Worm (Caenorhabditis elegans) whole organism, mixed stage, embryonic: Measurements from ENCODE around the gene glct-6.

Source experiments
- ceh-39 ChIP-seq: fragments of 150-350 bp; optimal IDR thresholded peaks from 2 replicates; lab custom pipeline; 2014; ENCODE audit warnings: missing biosample characterization, missing genetic modification characterization
- ceh-43 ChIP-seq: fragments of 200-800 bp; sonication (Bioruptor generic); optimal IDR thresholded peaks from 2 replicates; lab custom pipeline; 2018; ENCODE audit warnings: mild to moderate bottlenecking, missing genetic modification characterization, moderate library complexity, missing compliant biosample characterization
- ces-1 ChIP-seq: fragments of 150-350 bp; optimal IDR thresholded peaks from 2 replicates; lab custom pipeline; 2014; ENCODE audit warnings: missing biosample characterization, missing genetic modification reagents, missing genetic modification characterization
- cnd-1 ChIP-seq: fragments of 200-800 bp; sonication (Bioruptor generic); optimal IDR thresholded peaks from 2 replicates; lab custom pipeline; 2018; ENCODE audit warnings: mild to moderate bottlenecking, missing genetic modification characterization, missing compliant biosample characterization
- drap-1 ChIP-seq: fragments of 200-800 bp; sonication (Bioruptor generic); optimal IDR thresholded peaks from 3 replicates; lab custom pipeline; 2018; ENCODE audit warnings: mild to moderate bottlenecking, missing genetic modification characterization, missing compliant biosample characterization
- elt-1 ChIP-seq: sonication (generic microtip); optimal IDR thresholded peaks from 2 replicates; lab custom pipeline; 2017; ENCODE audit warnings: missing genetic modification characterization, mild to moderate bottlenecking, missing compliant biosample characterization, antibody characterized with exemption, moderate library complexity, borderline replicate concordance; ENCODE audit not compliant: insufficient read depth
- elt-3 ChIP-seq: fragments of 150-350 bp; optimal IDR thresholded peaks from 2 replicates; lab custom pipeline; 2014; ENCODE audit warnings: missing biosample characterization, missing genetic modification characterization
- flh-1 ChIP-seq: fragments of 200-800 bp; sonication (Bioruptor generic); optimal IDR thresholded peaks from 2 replicates; lab custom pipeline; 2018; ENCODE audit warnings: mild to moderate bottlenecking, missing genetic modification characterization, moderate library complexity, missing compliant biosample characterization
- ham-2 ChIP-seq: fragments of 200-800 bp; sonication (Bioruptor generic); optimal IDR thresholded peaks from 2 replicates; lab custom pipeline; 2018; ENCODE audit warnings: mild to moderate bottlenecking, missing genetic modification characterization, missing compliant biosample characterization
- lin-32 ChIP-seq: fragments of 200-800 bp; sonication (Bioruptor generic); optimal IDR thresholded peaks from 2 replicates; lab custom pipeline; 2018; ENCODE audit warnings: mild to moderate bottlenecking, missing genetic modification characterization, missing compliant biosample characterization
- lsy-2 ChIP-seq: fragments of 150-350 bp; optimal IDR thresholded peaks from 2 replicates; lab custom pipeline; 2014; ENCODE audit warnings: missing biosample characterization, missing genetic modification characterization
- mab-5 ChIP-seq: fragments of 150-350 bp; optimal IDR thresholded peaks from 2 replicates; lab custom pipeline; 2014; ENCODE audit warnings: missing biosample characterization, missing genetic modification characterization
- mls-2 ChIP-seq: sonication (generic microtip); optimal IDR thresholded peaks from 2 replicates; lab custom pipeline; 2016; ENCODE audit warnings: mild to moderate bottlenecking, missing genetic modification characterization, moderate library complexity, missing compliant biosample characterization
- nhr-12 ChIP-seq: fragments of 150-350 bp; optimal IDR thresholded peaks from 2 replicates; lab custom pipeline; 2014; ENCODE audit warnings: missing biosample characterization, missing genetic modification characterization
- nhr-2 ChIP-seq: fragments of 150-350 bp; optimal IDR thresholded peaks from 2 replicates; lab custom pipeline; 2014; ENCODE audit warnings: missing biosample characterization, missing genetic modification characterization
- nhr-76 ChIP-seq: sonication (generic microtip); optimal IDR thresholded peaks from 2 replicates; lab custom pipeline; 2017; ENCODE audit warnings: missing biosample characterization, missing genetic modification characterization
- pha-4 ChIP-seq: fragments of 150-350 bp; optimal IDR thresholded peaks from 2 replicates; lab custom pipeline; 2018; ENCODE audit warnings: missing biosample characterization, missing genetic modification reagents, missing genetic modification characterization
- sem-2 ChIP-seq: fragments of 200-800 bp; sonication (Bioruptor generic); optimal IDR thresholded peaks from 2 replicates; lab custom pipeline; 2018; ENCODE audit warnings: mild to moderate bottlenecking, missing genetic modification characterization, missing compliant biosample characterization
- tbx-8 ChIP-seq: fragments of 200-800 bp; sonication (Bioruptor generic); optimal IDR thresholded peaks from 2 replicates; lab custom pipeline; 2018; ENCODE audit warnings: mild to moderate bottlenecking, missing genetic modification characterization, moderate library complexity, missing compliant biosample characterization
- unc-120 ChIP-seq: sonication (generic microtip); optimal IDR thresholded peaks from 2 replicates; lab custom pipeline; 2017; ENCODE audit warnings: missing genetic modification characterization, missing compliant biosample characterization; ENCODE audit not compliant: poor library complexity, severe bottlenecking
- unc-39 ChIP-seq: fragments of 150-350 bp; optimal IDR thresholded peaks from 2 replicates; lab custom pipeline; 2014; ENCODE audit warnings: missing biosample characterization, missing genetic modification characterization
- unc-62 ChIP-seq: fragments of 150-350 bp; optimal IDR thresholded peaks from 2 replicates; lab custom pipeline; 2014; ENCODE audit warnings: missing biosample characterization, missing genetic modification reagents, missing genetic modification characterization
- ztf-11 ChIP-seq: fragments of 150-350 bp; optimal IDR thresholded peaks from 2 replicates; lab custom pipeline; 2014; ENCODE audit warnings: missing biosample characterization, missing genetic modification characterization

The glct-6 gene

ce11 chrIV:3838687-3839086, 54.7 kb downstream of the glct-6 start:
- TF ChIP-seq nhr-76: no peak
- peak; percentile 50 for TF ChIP-seq nhr-2

- TF ChIP-seq unc-62 (GFP tag; lab: Kevin White, UChicago) (no peak), ceh-39 (no peak), unc-39 (tag; lab: Kevin White, UChicago) (no peak), sem-2 (GFP tag; lab: Kevin White, UChicago) (no peak), unc-120 (tag; lab: Kevin White, UChicago) (no peak), nhr-12 (tag; lab: Kevin White, UChicago) (no peak), mab-5 (no peak), tbx-8 (GFP tag; lab: Kevin White, UChicago) (no peak), drap-1 (no peak), lsy-2 (tag; lab: Kevin White, UChicago) (no peak), lin-32 (GFP tag; lab: Kevin White, UChicago) (no peak), pha-4 (tag; lab: Kevin White, UChicago) (no peak), ham-2 (GFP tag; lab: Kevin White, UChicago) (no peak)
Observed at ce11 chrIV:3839420-3839819, 55.4 kb downstream of the glct-6 start, which contains the start of gene F28F9.2. Gene F28F9.2, plus strand, starts transcription at chrIV:3839720.

DNA sequence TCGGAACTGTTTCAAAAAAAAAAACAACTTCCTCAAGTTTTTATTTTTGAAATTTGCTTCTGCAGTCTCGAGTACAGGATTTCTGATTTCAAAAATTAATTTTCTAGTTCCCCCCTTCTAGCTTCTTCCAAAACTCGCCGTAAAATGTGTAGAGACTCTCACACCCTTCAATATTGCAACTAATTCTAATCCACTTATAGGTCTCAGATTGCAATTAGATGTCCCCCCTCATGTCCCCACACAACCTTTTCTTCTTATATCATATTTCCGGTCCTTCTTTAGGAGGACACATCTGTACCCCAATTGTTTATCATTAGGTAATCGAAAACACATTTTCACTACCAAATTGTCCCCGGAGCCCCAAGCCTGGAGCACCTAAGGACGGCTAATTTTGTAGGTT, 56.5 kb downstream of the glct-6 start:
- no peak for TF ChIP-seq nhr-12 (tag; lab: Kevin White, UChicago)
- no peak for TF ChIP-seq flh-1
- TF ChIP-seq ceh-43 (GFP tag; lab: Kevin White, UChicago): no peak
- no peak for TF ChIP-seq ztf-11
- peak; percentile 22 for TF ChIP-seq nhr-2
- peak; percentile 90 for TF ChIP-seq ces-1 (GFP tag; lab: Kevin White, UChicago)
- TF ChIP-seq, all 35 proteins: peak for 2

- TF ChIP-seq mls-2 (tag; lab: Kevin White, UChicago): no peak
- TF ChIP-seq elt-3: no peak
- TF ChIP-seq elt-1 (tag; lab: Kevin White, UChicago): no peak
- peak; percentile 54 for TF ChIP-seq nhr-2
- peak; percentile 59 for TF ChIP-seq ces-1 (GFP tag; lab: Kevin White, UChicago)
Observed at ce11 chrIV:3841607-3842006, 57.6 kb downstream of the glct-6 start.

DNA sequence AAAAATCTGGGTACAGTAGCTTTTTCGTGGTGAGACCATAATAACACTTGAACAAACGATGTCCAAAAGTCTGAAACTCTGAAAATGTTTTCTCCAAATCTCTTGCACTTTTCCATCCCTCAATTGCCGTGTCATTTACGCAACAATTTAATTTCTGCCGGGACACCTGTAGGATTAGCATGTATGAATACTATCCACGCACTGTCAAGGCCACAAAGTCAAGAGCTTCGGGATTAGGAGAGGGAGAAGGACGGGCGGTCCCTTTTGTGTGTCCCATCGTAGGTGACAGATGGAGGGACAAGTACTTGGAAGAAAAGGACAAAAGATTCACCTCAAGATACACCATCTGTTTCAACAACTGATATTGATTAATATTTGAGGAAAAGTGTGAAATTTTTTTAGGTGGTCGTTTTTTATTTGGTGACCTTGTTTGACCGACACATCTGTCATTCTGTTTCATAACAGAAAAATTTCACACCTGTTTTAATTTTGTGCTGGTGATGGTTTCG, 59.1 kb downstream of the glct-6 start:
- peak; percentile 96 for TF ChIP-seq nhr-2
- no peak for TF ChIP-seq mab-5
- TF ChIP-seq cnd-1 (tag; lab: Kevin White, UChicago): peak; percentile 92
- peak; percentile 13 for TF ChIP-seq ztf-11
- peak; percentile 7 for TF ChIP-seq unc-62 (GFP tag; lab: Kevin White, UChicago)
- TF ChIP-seq, all 35 proteins: peak for 4
